Fruit fly (Drosophila melanogaster): Measurements from ENCODE around the gene Rpn12R.

dm6 chr3L:15054035-15054434 lies 11.7 kb upstream of the Rpn12R start, which contains the start of gene CG18649:
- TF ChIP-seq CG8159 (tag; optimal IDR thresholded peaks at IDR 0.05) (no peak), Snoo (tag; optimal IDR thresholded peaks at IDR 0.05) (no peak), EcR (GFP tag; optimal IDR thresholded peaks at IDR 0.05) (no peak), fd96Ca (GFP tag; IDR thresholded peaks at IDR 0.05) (no peak), rn (GFP tag; IDR thresholded peaks at IDR 0.05) (no peak), Pif1A (GFP tag; optimal IDR thresholded peaks at IDR 0.05) (no peak)
